Worm (Caenorhabditis elegans) whole organism, mixed stage, embryonic: ENCODE measurements around the gene ddl-1.
A peak's percentile ranks its signal among the peaks of the same experiment; 100 is the strongest.

ENCODE experiments used
- M03D4.4 ChIP-seq: sonication (generic microtip); optimal IDR thresholded peaks from 2 replicates; lab custom pipeline; 2017; ENCODE audit warnings: mild to moderate bottlenecking, missing genetic modification characterization, missing compliant biosample characterization
- bed-3 ChIP-seq: fragments of 200-800 bp; sonication (Bioruptor generic); optimal IDR thresholded peaks from 3 replicates; lab custom pipeline; 2018; ENCODE audit warnings: mild to moderate bottlenecking, missing genetic modification characterization, moderate library complexity, missing compliant biosample characterization
- blmp-1 ChIP-seq: fragments of 150-350 bp; optimal IDR thresholded peaks from 2 replicates; lab custom pipeline; 2014; ENCODE audit warnings: missing biosample characterization, missing genetic modification characterization
- ceh-39 ChIP-seq: fragments of 150-350 bp; optimal IDR thresholded peaks from 2 replicates; lab custom pipeline; 2014; ENCODE audit warnings: missing biosample characterization, missing genetic modification characterization
- ceh-43 ChIP-seq: fragments of 200-800 bp; sonication (Bioruptor generic); optimal IDR thresholded peaks from 2 replicates; lab custom pipeline; 2018; ENCODE audit warnings: mild to moderate bottlenecking, missing genetic modification characterization, moderate library complexity, missing compliant biosample characterization
- ceh-83 ChIP-seq: fragments of 200-800 bp; sonication (Bioruptor generic); optimal IDR thresholded peaks from 2 replicates; lab custom pipeline; 2018; ENCODE audit warnings: mild to moderate bottlenecking, missing genetic modification characterization, missing compliant biosample characterization
- ces-1 ChIP-seq: fragments of 150-350 bp; optimal IDR thresholded peaks from 2 replicates; lab custom pipeline; 2014; ENCODE audit warnings: missing biosample characterization, missing genetic modification reagents, missing genetic modification characterization
- cnd-1 ChIP-seq: fragments of 200-800 bp; sonication (Bioruptor generic); optimal IDR thresholded peaks from 2 replicates; lab custom pipeline; 2018; ENCODE audit warnings: mild to moderate bottlenecking, missing genetic modification characterization, missing compliant biosample characterization
- drap-1 ChIP-seq: fragments of 200-800 bp; sonication (Bioruptor generic); optimal IDR thresholded peaks from 3 replicates; lab custom pipeline; 2018; ENCODE audit warnings: mild to moderate bottlenecking, missing genetic modification characterization, missing compliant biosample characterization
- elt-1 ChIP-seq: sonication (generic microtip); optimal IDR thresholded peaks from 2 replicates; lab custom pipeline; 2017; ENCODE audit warnings: missing genetic modification characterization, mild to moderate bottlenecking, missing compliant biosample characterization, antibody characterized with exemption, moderate library complexity, borderline replicate concordance; ENCODE audit not compliant: insufficient read depth
- elt-3 ChIP-seq: fragments of 150-350 bp; optimal IDR thresholded peaks from 2 replicates; lab custom pipeline; 2014; ENCODE audit warnings: missing biosample characterization, missing genetic modification characterization
- flh-1 ChIP-seq: fragments of 200-800 bp; sonication (Bioruptor generic); optimal IDR thresholded peaks from 2 replicates; lab custom pipeline; 2018; ENCODE audit warnings: mild to moderate bottlenecking, missing genetic modification characterization, moderate library complexity, missing compliant biosample characterization
- ham-2 ChIP-seq: fragments of 200-800 bp; sonication (Bioruptor generic); optimal IDR thresholded peaks from 2 replicates; lab custom pipeline; 2018; ENCODE audit warnings: mild to moderate bottlenecking, missing genetic modification characterization, missing compliant biosample characterization
- hlh-1 ChIP-seq: fragments of 150-350 bp; optimal IDR thresholded peaks from 2 replicates; lab custom pipeline; 2014; ENCODE audit warnings: missing biosample characterization, missing genetic modification reagents, missing genetic modification characterization
- lin-13 ChIP-seq: fragments of 150-350 bp; optimal IDR thresholded peaks from 2 replicates; lab custom pipeline; 2014; ENCODE audit warnings: missing biosample characterization, missing genetic modification characterization
- lin-32 ChIP-seq: fragments of 200-800 bp; sonication (Bioruptor generic); optimal IDR thresholded peaks from 2 replicates; lab custom pipeline; 2018; ENCODE audit warnings: mild to moderate bottlenecking, missing genetic modification characterization, missing compliant biosample characterization
- mab-5 ChIP-seq: fragments of 150-350 bp; optimal IDR thresholded peaks from 2 replicates; lab custom pipeline; 2014; ENCODE audit warnings: missing biosample characterization, missing genetic modification characterization
- mep-1 ChIP-seq: fragments of 150-350 bp; optimal IDR thresholded peaks from 2 replicates; lab custom pipeline; 2017; ENCODE audit warnings: missing biosample characterization, missing genetic modification reagents, missing genetic modification characterization, inconsistent platforms
- mls-2 ChIP-seq: sonication (generic microtip); optimal IDR thresholded peaks from 2 replicates; lab custom pipeline; 2016; ENCODE audit warnings: mild to moderate bottlenecking, missing genetic modification characterization, moderate library complexity, missing compliant biosample characterization
- nhr-12 ChIP-seq: fragments of 150-350 bp; optimal IDR thresholded peaks from 2 replicates; lab custom pipeline; 2014; ENCODE audit warnings: missing biosample characterization, missing genetic modification characterization
- nhr-2 ChIP-seq: fragments of 150-350 bp; optimal IDR thresholded peaks from 2 replicates; lab custom pipeline; 2014; ENCODE audit warnings: missing biosample characterization, missing genetic modification characterization
- nhr-237 ChIP-seq: fragments of 150-350 bp; optimal IDR thresholded peaks from 2 replicates; lab custom pipeline; 2014; ENCODE audit warnings: missing biosample characterization, missing genetic modification characterization
- nhr-28 ChIP-seq: fragments of 150-350 bp; optimal IDR thresholded peaks from 2 replicates; lab custom pipeline; 2014; ENCODE audit warnings: missing biosample characterization, missing genetic modification characterization
- nhr-76 ChIP-seq: sonication (generic microtip); optimal IDR thresholded peaks from 2 replicates; lab custom pipeline; 2017; ENCODE audit warnings: missing biosample characterization, missing genetic modification characterization
- pha-4 ChIP-seq: fragments of 150-350 bp; optimal IDR thresholded peaks from 2 replicates; lab custom pipeline; 2018; ENCODE audit warnings: missing biosample characterization, missing genetic modification reagents, missing genetic modification characterization
- sem-2 ChIP-seq: fragments of 200-800 bp; sonication (Bioruptor generic); optimal IDR thresholded peaks from 2 replicates; lab custom pipeline; 2018; ENCODE audit warnings: mild to moderate bottlenecking, missing genetic modification characterization, missing compliant biosample characterization
- snpc-4 ChIP-seq: fragments of 150-350 bp; optimal IDR thresholded peaks from 2 replicates; lab custom pipeline; 2014; ENCODE audit warnings: missing biosample characterization, missing genetic modification characterization
- tbx-8 ChIP-seq: fragments of 200-800 bp; sonication (Bioruptor generic); optimal IDR thresholded peaks from 2 replicates; lab custom pipeline; 2018; ENCODE audit warnings: mild to moderate bottlenecking, missing genetic modification characterization, moderate library complexity, missing compliant biosample characterization
- unc-120 ChIP-seq: sonication (generic microtip); optimal IDR thresholded peaks from 2 replicates; lab custom pipeline; 2017; ENCODE audit warnings: missing genetic modification characterization, missing compliant biosample characterization; ENCODE audit not compliant: poor library complexity, severe bottlenecking
- unc-39 ChIP-seq: fragments of 150-350 bp; optimal IDR thresholded peaks from 2 replicates; lab custom pipeline; 2014; ENCODE audit warnings: missing biosample characterization, missing genetic modification characterization
- unc-62 ChIP-seq: fragments of 150-350 bp; optimal IDR thresholded peaks from 2 replicates; lab custom pipeline; 2014; ENCODE audit warnings: missing biosample characterization, missing genetic modification reagents, missing genetic modification characterization
- zip-8 ChIP-seq: fragments of 150-350 bp; optimal IDR thresholded peaks from 2 replicates; lab custom pipeline; 2014; ENCODE audit warnings: missing biosample characterization, missing genetic modification characterization
- ztf-11 ChIP-seq: fragments of 150-350 bp; optimal IDR thresholded peaks from 2 replicates; lab custom pipeline; 2014; ENCODE audit warnings: missing biosample characterization, missing genetic modification characterization

Gene ddl-1

DNA sequence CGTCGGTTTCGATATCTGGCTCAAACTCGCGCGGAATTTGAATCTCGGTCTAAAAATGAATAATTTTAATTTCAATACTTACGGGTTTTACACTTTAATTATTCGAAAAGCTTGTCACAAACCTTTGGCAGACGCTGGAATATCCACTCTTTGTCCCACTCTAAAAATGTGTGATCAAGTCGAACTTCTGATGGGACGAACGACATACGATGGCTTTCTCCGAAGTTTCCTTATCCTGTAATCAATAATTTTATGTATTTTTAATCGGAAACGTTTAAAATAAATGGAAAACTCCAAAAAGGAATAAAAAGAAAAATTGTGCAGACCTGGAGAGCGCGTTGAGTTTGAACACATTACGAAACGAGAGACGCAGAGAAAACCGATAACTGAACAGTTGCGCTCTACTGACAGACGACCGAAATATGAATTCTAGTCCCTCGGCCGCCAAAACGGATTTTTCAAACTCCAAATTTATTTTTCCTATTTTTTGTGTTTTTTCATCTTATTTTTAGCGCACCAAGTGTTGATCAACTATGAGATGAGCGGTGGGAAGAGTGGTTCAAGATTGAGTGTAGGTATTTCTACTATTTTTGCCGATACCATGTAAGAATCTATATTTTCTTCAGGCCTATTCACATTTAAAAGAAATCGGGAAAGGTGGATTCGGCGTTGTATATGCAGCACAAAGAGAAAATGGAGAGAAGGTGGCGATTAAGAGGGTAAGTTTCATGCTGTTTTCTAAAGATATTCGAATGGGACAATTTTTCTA, 1.2 kb upstream of the ddl-1 start, which contains the start of the genes sam-4, F59E12.17 and zyg-1 (continued):
- peak; percentile 40 for TF ChIP-seq nhr-237
- TF ChIP-seq snpc-4 (tag; lab: Kevin White, UChicago): no peak
- no peak for TF ChIP-seq unc-39
- TF ChIP-seq ztf-11 (tag; lab: Kevin White, UChicago): no peak

DNA sequence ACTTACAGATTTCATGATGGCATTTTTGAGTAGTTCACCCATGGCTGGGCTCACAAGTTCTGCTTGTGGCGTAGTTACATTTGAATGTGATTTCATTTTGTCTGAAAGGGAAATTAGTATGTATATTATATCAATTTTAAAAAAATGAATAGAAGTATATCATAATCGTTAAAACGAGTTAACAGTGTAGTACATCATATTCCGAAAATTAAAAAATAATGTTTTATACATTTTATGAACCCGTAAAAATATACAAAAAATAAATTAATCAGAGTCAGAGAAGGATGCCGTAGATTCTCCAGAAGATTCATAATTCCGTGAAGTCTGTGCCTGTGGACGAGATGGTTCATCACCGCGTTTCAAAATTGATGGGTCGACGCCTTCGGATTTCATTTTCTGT, 1.2 kb downstream of the ddl-1 start, which contains the start of gene F59E12.9:
Gene F59E12.9 (minus strand): TSS at position 101 of the 400 bp plus-strand sequence.
- no peak for TF ChIP-seq mls-2 (tag; lab: Kevin White, UChicago)
- TF ChIP-seq, all 35 proteins: peak for 0

DNA sequence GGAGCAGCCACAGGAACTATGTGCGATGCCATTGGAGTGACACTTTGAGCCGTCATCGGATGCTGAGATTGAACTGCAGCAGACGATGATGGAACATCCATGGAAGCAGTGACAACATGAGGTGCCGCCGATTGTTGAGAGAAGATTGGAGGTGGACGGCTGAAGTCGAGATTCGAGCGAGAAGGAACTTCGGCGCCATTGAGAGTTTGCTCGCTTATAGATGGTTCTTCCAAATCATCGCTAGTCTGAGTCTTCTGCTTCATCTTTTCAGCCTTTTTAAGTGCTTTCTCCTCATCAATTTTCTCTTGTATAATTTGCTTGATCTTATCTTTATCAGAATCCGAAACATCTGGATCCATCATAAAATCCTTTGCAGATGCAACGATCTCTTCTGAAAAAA, 6.1 kb downstream of the ddl-1 start:
- no peak for TF ChIP-seq M03D4.4 (tag; lab: Kevin White, UChicago)
- TF ChIP-seq tbx-8 (GFP tag; lab: Kevin White, UChicago): no peak
- no peak for TF ChIP-seq ceh-39 (tag; lab: Kevin White, UChicago)
- no peak for TF ChIP-seq elt-1

DNA sequence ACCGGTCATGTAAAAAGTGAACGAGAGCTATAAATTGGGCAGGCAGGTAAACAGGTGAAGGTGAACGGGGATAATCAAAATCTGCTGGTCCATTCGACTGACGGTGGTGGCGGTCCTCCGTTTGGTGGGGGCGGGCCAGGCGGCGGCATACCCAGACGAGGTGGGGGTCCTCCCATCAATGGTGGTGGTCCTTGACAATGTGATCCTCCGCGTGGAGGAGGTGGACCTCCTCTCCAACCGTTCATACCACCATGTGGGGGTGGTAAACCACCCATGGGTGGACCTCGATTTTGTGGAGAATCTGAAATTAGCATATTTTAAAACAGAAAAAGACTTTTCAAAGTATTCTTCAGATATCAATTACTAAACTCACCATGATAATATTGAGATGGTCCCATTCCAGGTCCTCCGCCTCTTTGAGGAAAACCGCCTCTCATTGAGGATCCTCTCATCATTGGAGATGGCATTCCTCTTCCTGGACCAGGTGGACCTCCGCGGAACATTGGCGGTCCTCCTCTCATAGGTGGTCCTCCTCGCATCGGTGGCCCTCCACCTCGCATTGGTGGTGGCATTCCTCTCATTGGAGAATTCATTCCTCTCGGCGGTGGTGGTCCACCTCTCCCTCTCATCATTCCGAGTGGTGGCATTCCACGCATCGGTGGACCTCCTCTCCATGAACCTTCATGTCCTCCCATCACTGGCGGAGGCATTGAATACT, 7.7 kb downstream of the ddl-1 start:
- TF ChIP-seq ceh-39 (tag; lab: Kevin White, UChicago) (no peak), sem-2 (GFP tag; lab: Kevin White, UChicago) (no peak), mep-1 (tag; lab: Kevin White, UChicago) (no peak), bed-3 (GFP tag; lab: Kevin White, UChicago) (no peak), nhr-76 (tag; lab: Kevin White, UChicago) (no peak), zip-8 (tag; lab: Kevin White, UChicago) (no peak), unc-120 (no peak), tbx-8 (GFP tag; lab: Kevin White, UChicago) (no peak), nhr-12 (no peak), ceh-43 (GFP tag; lab: Kevin White, UChicago) (no peak), flh-1 (no peak), ces-1 (GFP tag; lab: Kevin White, UChicago) (no peak), pha-4 (no peak), ztf-11 (tag; lab: Kevin White, UChicago) (no peak), blmp-1 (tag; lab: Kevin White, UChicago) (no peak), M03D4.4 (tag; lab: Kevin White, UChicago) (no peak)

DNA sequence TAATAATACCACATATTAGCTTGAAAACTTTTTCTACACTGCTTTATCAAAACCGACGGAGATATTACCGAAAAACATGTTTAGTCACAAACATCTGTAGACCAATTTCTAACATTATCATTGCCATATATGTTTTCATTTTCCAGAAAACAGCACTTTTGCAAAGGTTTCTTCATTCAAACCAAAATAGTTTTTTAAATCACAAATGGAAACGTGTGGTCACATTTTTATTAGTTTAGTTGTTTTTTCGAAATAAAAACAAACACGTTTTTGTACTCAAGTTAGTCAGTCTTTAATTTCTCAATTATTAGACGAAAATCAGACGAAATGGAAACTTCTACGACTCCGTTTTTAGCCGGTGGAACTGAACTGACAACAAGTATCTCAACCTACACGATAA, 10.1 kb downstream of the ddl-1 start, which contains the start of gene F59E12.3:
Gene F59E12.3 (plus strand): TSS at position 301 of the 400 bp plus-strand sequence.
- TF ChIP-seq nhr-2 (no peak), ces-1 (GFP tag; lab: Kevin White, UChicago) (no peak), nhr-76 (tag; lab: Kevin White, UChicago) (no peak), zip-8 (tag; lab: Kevin White, UChicago) (no peak), sem-2 (GFP tag; lab: Kevin White, UChicago) (no peak), blmp-1 (tag; lab: Kevin White, UChicago) (no peak), nhr-28 (no peak), lin-13 (tag; lab: Kevin White, UChicago) (no peak), ceh-83 (GFP tag; lab: Kevin White, UChicago) (no peak), hlh-1 (tag; lab: Kevin White, UChicago) (no peak), unc-62 (GFP tag; lab: Kevin White, UChicago) (no peak), mab-5 (no peak), nhr-12 (no peak)

DNA sequence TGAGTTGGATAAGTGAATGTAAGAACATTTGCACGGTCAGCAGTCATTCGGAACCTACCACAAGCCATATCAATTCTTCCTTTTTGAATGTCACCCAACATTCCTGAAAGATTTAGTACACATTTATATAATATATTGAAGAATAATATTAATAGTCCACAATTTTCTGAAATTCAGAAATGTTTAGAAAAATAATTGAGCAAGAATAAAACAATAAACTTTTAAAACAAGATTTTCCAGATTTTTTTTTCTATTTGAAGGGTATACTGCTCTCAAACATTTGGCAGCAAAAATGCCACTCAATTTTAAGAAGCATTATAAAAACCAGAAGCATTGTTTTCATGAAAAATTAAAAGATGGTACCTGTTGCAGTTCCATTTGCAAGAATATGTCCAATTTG, 11.3 kb downstream of the ddl-1 start, which contains the start of gene F59E12.8:
Gene F59E12.8 (minus strand): TSS at position 101 of the 400 bp plus-strand sequence.
- TF ChIP-seq ztf-11 (tag; lab: Kevin White, UChicago) (no peak), unc-39 (no peak), nhr-12 (no peak), ceh-43 (GFP tag; lab: Kevin White, UChicago) (no peak), nhr-2 (no peak), drap-1 (GFP tag; lab: Kevin White, UChicago) (no peak), elt-3 (tag; lab: Kevin White, UChicago) (no peak), elt-1 (no peak), pha-4 (no peak), blmp-1 (tag; lab: Kevin White, UChicago) (no peak), nhr-28 (no peak), cnd-1 (no peak), mab-5 (no peak), tbx-8 (GFP tag; lab: Kevin White, UChicago) (no peak), flh-1 (no peak), nhr-237 (no peak), ham-2 (GFP tag; lab: Kevin White, UChicago) (no peak), lin-32 (no peak), snpc-4 (tag; lab: Kevin White, UChicago) (no peak)
- TF ChIP-seq, all 35 proteins: peak for 0
